Worm (Caenorhabditis elegans): ENCODE data around the gene F49F1.18.

F49F1.18 gene

DNA sequence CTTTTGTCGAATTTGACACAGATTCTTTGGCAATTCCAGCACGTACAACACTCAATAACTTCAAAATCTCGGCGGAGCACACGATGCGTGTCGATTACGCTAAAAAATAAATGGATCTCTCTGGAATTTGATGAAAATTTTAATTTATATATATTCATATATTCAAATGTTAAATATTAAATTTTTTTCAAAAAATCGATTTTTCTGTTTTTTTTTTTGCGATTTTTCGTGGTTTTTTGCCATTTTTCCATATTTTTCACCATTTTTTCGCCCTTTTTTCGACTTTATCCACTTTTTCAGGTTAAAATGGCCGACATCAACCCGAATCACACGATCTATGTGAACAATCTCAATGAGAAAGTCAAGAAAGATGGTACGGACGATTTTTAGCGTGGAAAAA, 33.6 kb upstream of the F49F1.18 start, which contains the start of gene rnp-3:
Gene rnp-3 (plus strand): TSS at position 301 of the 400 bp plus-strand sequence.
- TF ChIP-seq pha-4 (tag; optimal IDR thresholded peaks at IDR 0.05) (no peak), cnd-1 (tag; optimal IDR thresholded peaks at IDR 0.05) (no peak), bed-3 (GFP tag; optimal IDR thresholded peaks at IDR 0.05) (no peak), ceh-43 (GFP tag; optimal IDR thresholded peaks at IDR 0.05) (no peak), nhr-2 (tag; optimal IDR thresholded peaks at IDR 0.05) (no peak), tbx-8 (GFP tag; optimal IDR thresholded peaks at IDR 0.05) (no peak), mls-2 (tag; optimal IDR thresholded peaks at IDR 0.05) (no peak), unc-120 (tag; optimal IDR thresholded peaks at IDR 0.05; ENCODE audit: poor library complexity, severe bottlenecking) (no peak), ceh-39 (tag; optimal IDR thresholded peaks at IDR 0.05) (no peak), lin-13 (tag; optimal IDR thresholded peaks at IDR 0.05) (no peak), blmp-1 (tag; optimal IDR thresholded peaks at IDR 0.05) (no peak), nhr-237 (tag; optimal IDR thresholded peaks at IDR 0.05) (no peak), nhr-12 (tag; optimal IDR thresholded peaks at IDR 0.05) (no peak), ceh-83 (GFP tag; optimal IDR thresholded peaks at IDR 0.05) (no peak), mab-5 (tag; optimal IDR thresholded peaks at IDR 0.05) (no peak), flh-1 (GFP tag; optimal IDR thresholded peaks at IDR 0.05) (no peak), unc-39 (tag; optimal IDR thresholded peaks at IDR 0.05) (no peak), sem-2 (GFP tag; optimal IDR thresholded peaks at IDR 0.05) (no peak), nhr-28 (tag; optimal IDR thresholded peaks at IDR 0.05) (no peak)

DNA sequence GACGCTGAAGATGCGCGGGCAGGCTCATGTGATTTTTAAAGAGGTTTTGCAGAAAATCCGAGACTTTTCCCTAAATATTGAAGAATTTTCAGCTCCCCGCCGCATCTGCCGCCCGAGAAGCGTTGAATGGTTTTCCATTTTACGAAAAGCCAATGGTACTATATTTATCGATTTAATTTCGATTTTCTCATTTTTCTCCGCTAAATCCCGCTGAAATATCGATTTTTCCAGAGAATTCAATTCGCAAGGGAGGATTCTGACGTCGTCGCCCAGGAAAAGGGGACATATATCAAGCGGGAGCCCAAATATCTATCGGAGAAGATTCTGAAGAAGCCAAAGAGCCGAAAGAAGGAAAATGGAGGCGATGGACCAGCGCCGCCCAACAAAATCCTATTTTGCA, 32.1 kb upstream of the F49F1.18 start:
- no peak for TF ChIP-seq blmp-1 (tag; optimal IDR thresholded peaks at IDR 0.05)
- no peak for TF ChIP-seq unc-62 (GFP tag; optimal IDR thresholded peaks at IDR 0.05)
- no peak for TF ChIP-seq ztf-11 (tag; optimal IDR thresholded peaks at IDR 0.05)
- no peak for TF ChIP-seq unc-120 (tag; optimal IDR thresholded peaks at IDR 0.05; ENCODE audit: poor library complexity, severe bottlenecking)
- no peak for TF ChIP-seq sem-2 (GFP tag; optimal IDR thresholded peaks at IDR 0.05)
- TF ChIP-seq elt-1 (tag; optimal IDR thresholded peaks at IDR 0.05; ENCODE audit: borderline replicate concordance, insufficient read depth), result no peak
- no peak for TF ChIP-seq tbx-8 (GFP tag; optimal IDR thresholded peaks at IDR 0.05)
- TF ChIP-seq cnd-1 (tag; optimal IDR thresholded peaks at IDR 0.05), result no peak
- no peak for TF ChIP-seq elt-3 (tag; optimal IDR thresholded peaks at IDR 0.05)
- no peak for TF ChIP-seq ces-1 (GFP tag; optimal IDR thresholded peaks at IDR 0.05)
- TF ChIP-seq pha-4 (tag; optimal IDR thresholded peaks at IDR 0.05), result no peak
- no peak for TF ChIP-seq M03D4.4 (tag; optimal IDR thresholded peaks at IDR 0.05)
- TF ChIP-seq sptf-1 (tag; optimal IDR thresholded peaks at IDR 0.05), result no peak
- TF ChIP-seq ceh-83 (GFP tag; optimal IDR thresholded peaks at IDR 0.05), result no peak

DNA sequence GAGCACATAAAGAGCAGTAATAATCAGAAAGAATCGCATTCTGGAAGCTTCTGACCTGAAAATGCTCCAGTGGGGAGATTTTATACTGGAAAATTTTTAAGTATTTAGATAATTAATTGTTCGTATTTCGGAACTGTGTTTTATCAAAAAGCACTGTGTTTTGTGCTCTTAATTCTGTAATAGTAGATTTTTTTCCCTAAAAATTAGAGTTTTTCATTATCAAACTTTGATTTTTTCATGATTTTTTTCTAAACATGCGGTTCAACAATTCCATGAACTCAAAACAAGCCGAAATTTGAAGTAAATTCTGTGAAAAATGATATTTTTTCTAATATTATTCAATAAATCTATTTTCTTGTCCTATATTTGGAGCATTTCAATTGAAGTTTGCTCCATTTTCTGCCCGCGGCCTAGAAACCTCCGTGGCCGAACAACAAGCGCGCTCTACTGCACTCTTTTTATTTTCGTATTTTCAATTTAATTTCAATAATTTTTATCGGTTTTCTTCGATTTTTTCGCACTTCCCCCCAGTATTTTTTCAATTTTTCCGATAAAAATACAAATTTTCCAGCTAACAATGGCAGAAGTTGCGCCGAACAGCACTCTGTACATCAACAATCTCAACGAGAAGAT, 31.5 kb upstream of the F49F1.18 start, which contains the start of the genes K08D10.13 and rnp-2:
Gene K08D10.13 (minus strand): TSS at position 51 of the 633 bp plus-strand sequence.
Gene rnp-2 (plus strand): TSS at position 546 of the 633 bp plus-strand sequence.
- peak; percentile 41 for TF ChIP-seq mep-1 (tag; optimal IDR thresholded peaks at IDR 0.05)
- TF ChIP-seq ztf-11 (tag; optimal IDR thresholded peaks at IDR 0.05), result no peak
- TF ChIP-seq lin-13 (tag; optimal IDR thresholded peaks at IDR 0.05), result peak; percentile 4
- TF ChIP-seq lsy-2 (tag; optimal IDR thresholded peaks at IDR 0.05), result peak; percentile 60

DNA sequence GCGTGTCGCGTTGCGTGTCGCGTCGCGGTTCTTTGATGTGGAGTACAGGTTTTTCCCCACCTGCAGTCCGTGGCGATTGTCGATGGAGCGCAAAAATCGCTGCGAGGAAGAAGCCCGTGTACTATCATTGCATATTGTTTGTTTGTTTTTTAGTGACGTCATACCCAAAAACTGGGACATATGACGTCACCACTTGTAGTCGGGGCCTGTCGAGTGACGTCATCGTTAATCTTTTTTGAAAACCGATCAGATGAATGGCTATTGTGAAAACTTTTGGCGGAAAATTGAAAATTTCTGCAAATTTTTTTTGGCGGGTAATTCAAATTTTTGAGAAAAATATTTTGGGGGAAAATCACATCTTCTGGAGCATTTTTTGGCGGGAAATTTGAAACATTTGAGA, 27.1 kb upstream of the F49F1.18 start:
- TF ChIP-seq zip-8 (tag; optimal IDR thresholded peaks at IDR 0.05) (peak; percentile 100), ham-2 (GFP tag; optimal IDR thresholded peaks at IDR 0.05) (no peak), ceh-39 (tag; optimal IDR thresholded peaks at IDR 0.05) (no peak), ztf-11 (tag; optimal IDR thresholded peaks at IDR 0.05) (no peak)

DNA sequence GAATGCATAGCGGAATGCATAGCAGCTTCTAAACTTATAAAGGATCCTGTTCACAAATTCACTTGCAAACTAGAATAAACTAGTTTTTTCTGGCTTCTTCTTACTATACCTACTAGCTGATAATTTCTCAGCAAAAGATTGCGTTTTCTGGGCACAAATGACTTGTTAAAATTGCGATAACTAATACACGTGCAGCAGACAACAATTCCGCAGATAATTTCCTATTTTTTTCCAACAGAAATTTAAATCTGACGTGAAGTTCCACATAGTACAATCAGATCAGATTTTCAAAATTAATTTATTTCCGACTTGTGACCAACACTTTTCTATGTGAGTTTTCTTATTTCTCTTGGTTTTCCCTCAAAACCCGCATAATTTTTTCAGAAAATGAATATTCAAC, 24.2 kb upstream of the F49F1.18 start, which contains the start of gene scrm-8:
Gene scrm-8 (plus strand): TSS at position 301 of the 400 bp plus-strand sequence.
- TF ChIP-seq nhr-12 (tag; optimal IDR thresholded peaks at IDR 0.05) (no peak), nhr-237 (tag; optimal IDR thresholded peaks at IDR 0.05) (no peak), lin-13 (tag; optimal IDR thresholded peaks at IDR 0.05) (no peak), lin-32 (GFP tag; optimal IDR thresholded peaks at IDR 0.05) (no peak), hlh-1 (tag; optimal IDR thresholded peaks at IDR 0.05) (no peak), ceh-83 (GFP tag; optimal IDR thresholded peaks at IDR 0.05) (no peak), snpc-4 (tag; optimal IDR thresholded peaks at IDR 0.05) (no peak), mls-2 (tag; optimal IDR thresholded peaks at IDR 0.05) (no peak), unc-39 (tag; optimal IDR thresholded peaks at IDR 0.05) (no peak), unc-62 (GFP tag; optimal IDR thresholded peaks at IDR 0.05) (no peak), drap-1 (GFP tag; optimal IDR thresholded peaks at IDR 0.05) (no peak), sptf-1 (tag; optimal IDR thresholded peaks at IDR 0.05) (no peak), elt-1 (tag; optimal IDR thresholded peaks at IDR 0.05; ENCODE audit: borderline replicate concordance, insufficient read depth) (no peak), ces-1 (GFP tag; optimal IDR thresholded peaks at IDR 0.05) (no peak), elt-3 (tag; optimal IDR thresholded peaks at IDR 0.05) (no peak), M03D4.4 (tag; optimal IDR thresholded peaks at IDR 0.05) (no peak)

All from whole organism, mixed stage, embryonic.